Worm (Caenorhabditis elegans): Measurements from ENCODE around the gene C55C3.6.

The C55C3.6 gene

DNA sequence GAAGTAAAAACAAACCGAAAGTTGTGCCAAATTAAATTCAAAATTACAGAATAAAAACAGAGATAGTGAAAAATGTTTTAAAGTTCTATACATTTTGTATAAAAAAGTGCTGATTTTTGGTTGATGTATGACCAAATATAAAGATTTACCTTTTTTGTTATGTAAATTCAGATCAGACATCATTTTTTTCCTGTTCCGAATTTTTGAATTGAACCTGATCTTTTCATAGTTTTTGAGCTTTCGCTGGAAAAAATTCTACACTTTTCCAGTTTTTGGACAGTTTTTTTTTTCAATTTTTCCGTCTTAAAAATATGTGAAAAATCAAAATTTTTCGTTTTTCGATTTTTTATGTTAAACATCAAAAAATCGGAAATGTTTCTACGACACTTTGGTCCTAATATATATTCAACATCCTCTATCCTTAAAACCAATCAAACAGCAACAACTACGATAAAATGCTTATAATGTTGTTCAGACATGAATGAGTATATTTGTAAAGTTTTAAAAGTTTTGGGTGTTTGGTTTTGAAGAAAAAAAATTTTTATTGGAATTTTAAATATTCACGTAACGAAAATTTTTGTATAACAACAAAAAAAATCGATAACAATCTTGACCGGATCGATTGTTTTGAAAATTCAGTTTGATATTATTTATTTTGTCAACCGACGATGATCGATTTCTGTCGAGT is at the start of gene C55C3.6, which contains the start of gene C55C3.7:
TSS of gene C55C3.6 (plus strand) at position 638 of the 688 bp plus-strand sequence.
TSS of gene C55C3.7 (minus strand) at position 101 of the 688 bp plus-strand sequence.
- no peak for TF ChIP-seq him-1 (tag; optimal IDR thresholded peaks at IDR 0.05)
- no peak for TF ChIP-seq W03F9.2 (tag; optimal IDR thresholded peaks at IDR 0.05)
- no peak for TF ChIP-seq dao-5 (tag; optimal IDR thresholded peaks at IDR 0.05)

DNA sequence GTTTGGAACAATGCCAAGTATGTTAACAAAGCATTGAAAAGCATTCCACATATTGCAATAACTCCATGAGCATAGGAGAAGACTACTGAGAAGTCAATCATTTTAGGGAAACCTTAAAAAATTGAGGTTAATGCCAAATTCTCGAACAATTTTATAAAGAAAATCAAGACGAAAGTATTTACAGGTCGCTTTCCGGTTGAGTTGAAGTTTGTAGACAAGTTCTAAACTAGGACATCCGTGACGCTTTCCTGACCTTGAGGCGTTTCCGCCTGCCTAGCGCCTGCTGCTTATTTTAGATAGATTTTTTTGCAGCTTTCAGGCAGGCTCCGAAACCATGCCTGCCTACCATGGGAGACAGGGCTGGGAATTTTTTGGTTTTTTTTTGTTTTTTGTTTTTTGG is 47.4 kb upstream of the C55C3.6 start, which contains the start of gene srd-13:
TSS of gene srd-13 (minus strand) at position 101 of the 400 bp plus-strand sequence.
- TF ChIP-seq W03F9.2 (tag; optimal IDR thresholded peaks at IDR 0.05) (no peak), dao-5 (tag; optimal IDR thresholded peaks at IDR 0.05) (no peak), him-1 (tag; optimal IDR thresholded peaks at IDR 0.05) (no peak)

DNA sequence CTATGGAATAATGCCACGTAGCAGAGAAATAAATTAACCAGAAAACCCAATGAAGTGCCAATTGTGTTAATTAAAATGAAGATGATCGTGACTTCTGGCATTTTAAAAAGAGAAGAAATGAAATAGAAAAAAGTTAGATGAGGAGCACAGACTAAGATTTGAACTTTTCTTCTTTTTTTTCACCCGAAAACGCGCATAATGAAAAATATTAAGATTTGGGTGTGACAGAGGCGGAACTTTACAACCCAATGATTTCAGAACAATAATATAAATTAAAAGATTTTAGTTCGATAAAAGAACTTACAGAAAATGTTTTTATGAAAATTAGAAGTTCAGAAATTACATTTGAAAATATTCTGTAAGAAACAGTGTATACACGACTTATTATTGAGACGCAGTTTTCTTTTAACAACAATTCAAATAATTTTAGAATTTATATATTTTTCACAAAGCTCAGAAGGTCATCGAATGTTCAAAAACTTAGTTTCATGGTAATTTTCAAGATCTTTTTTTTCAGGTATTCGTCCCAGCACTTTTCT is 37.4 kb upstream of the C55C3.6 start, which contains the start of the genes srd-8 and B0547.2:
TSS of gene srd-8 (minus strand) at position 101 of the 539 bp plus-strand sequence.
TSS of gene B0547.2 (plus strand) at position 489 of the 539 bp plus-strand sequence.
- no peak for TF ChIP-seq W03F9.2 (tag; optimal IDR thresholded peaks at IDR 0.05)
- TF ChIP-seq him-1 (tag; optimal IDR thresholded peaks at IDR 0.05): no peak
- TF ChIP-seq dao-5 (tag; optimal IDR thresholded peaks at IDR 0.05): no peak

DNA sequence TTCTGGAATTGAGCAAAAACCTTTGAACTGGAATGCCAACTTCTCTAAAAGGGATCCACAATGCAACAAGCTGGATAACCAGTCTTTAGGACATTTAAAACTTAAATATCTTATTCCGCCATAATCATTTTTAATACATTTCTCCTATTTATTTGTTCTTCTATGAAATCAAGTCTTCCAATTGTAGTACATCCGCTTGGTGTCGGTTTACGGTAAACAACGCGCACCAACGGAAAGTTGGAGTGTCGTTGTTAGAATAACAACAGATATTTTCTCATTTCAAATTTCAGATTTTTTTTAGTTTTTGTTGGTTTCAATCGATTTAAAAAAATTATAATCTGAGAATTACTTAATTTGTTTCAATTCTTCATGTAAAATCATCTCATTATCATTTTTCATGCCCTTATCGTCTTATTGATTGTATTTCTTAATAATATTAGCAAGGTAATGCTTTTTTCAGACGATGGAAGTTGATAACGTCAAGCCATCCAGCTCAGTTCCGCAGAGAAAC is 33.9 kb upstream of the C55C3.6 start, which contains the start of gene csn-5:
TSS of gene csn-5 (plus strand) at position 461 of the 511 bp plus-strand sequence.
- TF ChIP-seq him-1 (tag; optimal IDR thresholded peaks at IDR 0.05): no peak
- TF ChIP-seq W03F9.2 (tag; optimal IDR thresholded peaks at IDR 0.05): no peak
- no peak for TF ChIP-seq dao-5 (tag; optimal IDR thresholded peaks at IDR 0.05)

DNA sequence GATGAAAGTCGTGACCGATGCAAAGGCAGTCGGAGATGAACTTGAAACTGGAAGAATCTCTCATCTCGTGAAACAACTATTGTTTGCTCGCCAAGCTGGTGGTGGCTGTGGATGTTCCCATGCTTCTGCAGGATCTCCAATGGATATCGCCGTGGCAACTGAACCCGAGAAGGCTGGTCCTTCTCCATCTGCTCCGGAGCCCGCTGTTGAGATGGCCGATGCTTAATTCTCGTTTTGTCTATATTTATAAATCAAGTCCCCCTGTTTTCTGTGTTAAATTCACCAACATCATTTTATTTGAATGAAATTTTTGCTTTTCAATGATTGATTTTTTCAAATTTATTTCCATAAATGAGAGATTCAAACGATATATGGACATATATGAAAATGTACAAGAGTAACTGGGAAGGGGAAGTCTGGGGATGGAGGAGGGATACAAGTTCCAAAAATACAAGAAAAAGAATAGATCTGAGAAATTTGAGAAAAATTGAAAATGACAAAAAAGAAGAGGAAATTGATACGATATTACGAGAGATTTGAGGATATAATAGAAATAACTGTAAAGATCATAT is 32.1 kb upstream of the C55C3.6 start:
- no peak for TF ChIP-seq him-1 (tag; optimal IDR thresholded peaks at IDR 0.05)
- no peak for TF ChIP-seq W03F9.2 (tag; optimal IDR thresholded peaks at IDR 0.05)
- TF ChIP-seq dao-5 (tag; optimal IDR thresholded peaks at IDR 0.05): no peak

DNA sequence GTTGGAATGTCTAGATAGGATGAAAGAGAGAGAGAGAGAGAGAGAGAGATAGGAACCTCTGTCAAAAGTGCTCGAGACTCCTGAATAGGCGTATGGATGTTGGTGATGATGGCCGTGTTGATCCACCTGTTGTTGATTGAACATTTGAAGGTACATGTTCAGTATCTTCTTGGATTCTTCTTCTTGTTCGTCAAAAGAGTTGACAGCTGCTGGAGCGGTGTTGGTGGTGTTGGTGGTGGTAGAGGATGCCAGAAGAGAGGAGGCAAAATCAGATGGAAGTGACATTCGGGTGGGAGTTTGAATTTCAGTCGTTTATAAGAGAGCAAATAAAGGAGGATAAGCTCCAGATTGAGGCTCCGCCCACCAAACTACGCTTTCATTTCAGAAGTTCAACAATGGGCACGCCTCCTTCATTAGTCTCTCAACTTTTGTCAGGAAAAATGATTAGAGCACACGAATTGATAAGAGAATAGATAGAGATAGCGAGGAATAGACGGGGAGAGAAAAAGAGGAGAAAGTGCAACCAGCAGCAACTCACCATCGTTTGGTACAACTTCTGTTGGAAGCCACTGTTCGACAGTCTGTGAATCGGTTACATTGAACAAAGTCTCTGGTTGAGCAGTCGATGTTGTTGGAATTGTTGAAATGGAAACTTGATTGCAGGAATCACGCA is 30.0 kb upstream of the C55C3.6 start:
- TF ChIP-seq dao-5 (tag; optimal IDR thresholded peaks at IDR 0.05) (no peak), him-1 (tag; optimal IDR thresholded peaks at IDR 0.05) (no peak), W03F9.2 (tag; optimal IDR thresholded peaks at IDR 0.05) (no peak)

DNA sequence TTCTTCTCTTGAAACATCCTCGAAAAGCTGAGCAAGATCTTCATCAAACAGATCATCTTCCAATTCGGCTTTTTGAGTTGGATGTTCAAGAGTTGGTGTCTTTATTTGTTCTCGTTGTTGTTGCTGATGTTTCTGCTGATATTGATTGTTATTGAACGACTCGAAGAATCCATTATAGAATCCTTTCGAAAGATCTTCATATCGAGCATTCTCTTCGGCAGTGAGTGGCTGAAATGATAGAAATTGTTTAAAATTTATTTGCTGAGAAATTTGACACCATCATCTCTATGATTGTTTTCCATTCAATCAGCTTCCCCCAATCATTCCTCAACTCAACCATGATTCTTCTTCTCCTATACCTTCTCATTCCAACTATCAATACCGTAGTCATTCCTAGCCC is 29.3 kb upstream of the C55C3.6 start, which contains the start of gene clec-178:
TSS of gene clec-178 (plus strand) at position 301 of the 400 bp plus-strand sequence.
- TF ChIP-seq dao-5 (tag; optimal IDR thresholded peaks at IDR 0.05) (no peak), him-1 (tag; optimal IDR thresholded peaks at IDR 0.05) (no peak), W03F9.2 (tag; optimal IDR thresholded peaks at IDR 0.05) (no peak)

DNA sequence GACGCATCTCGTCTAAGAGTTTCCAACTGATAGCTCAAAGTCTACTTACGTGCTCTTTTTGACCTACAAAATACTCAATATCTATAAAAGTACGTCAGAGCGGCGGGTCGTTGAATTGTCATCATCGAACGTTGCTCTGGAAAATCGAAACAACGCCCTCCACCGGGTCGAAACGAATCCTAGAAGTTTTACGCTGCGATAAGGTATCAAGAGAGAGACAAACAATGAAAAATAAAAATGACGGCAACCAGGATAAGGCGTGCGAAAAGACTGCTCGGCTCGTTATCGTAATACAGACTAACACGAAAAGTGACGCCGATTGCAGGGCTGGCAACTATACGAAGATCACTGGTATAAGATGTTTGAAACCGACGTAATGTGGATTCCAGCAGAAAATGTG is 28.8 kb upstream of the C55C3.6 start:
- TF ChIP-seq him-1 (tag; optimal IDR thresholded peaks at IDR 0.05): no peak
- TF ChIP-seq W03F9.2 (tag; optimal IDR thresholded peaks at IDR 0.05): no peak
- no peak for TF ChIP-seq dao-5 (tag; optimal IDR thresholded peaks at IDR 0.05)

DNA sequence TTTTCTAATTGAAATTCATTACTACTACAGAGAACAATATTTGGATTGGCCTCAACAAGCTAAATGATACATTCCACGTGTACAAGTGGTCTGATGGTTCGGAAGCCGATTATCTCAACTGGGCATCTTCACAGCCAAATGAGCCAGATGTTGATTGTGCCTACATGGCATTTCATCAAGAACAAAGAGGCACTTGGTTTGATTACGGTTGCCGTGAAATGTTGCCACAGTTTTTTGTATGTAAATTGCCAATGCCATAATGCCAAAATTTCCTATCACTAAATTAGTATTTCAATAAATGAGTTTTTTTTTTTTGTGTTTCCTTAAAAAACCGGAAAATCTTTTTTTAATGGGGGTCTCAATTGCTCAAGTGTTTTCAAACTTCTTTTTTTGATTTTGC is 28.3 kb upstream of the C55C3.6 start:
- TF ChIP-seq him-1 (tag; optimal IDR thresholded peaks at IDR 0.05) (no peak), W03F9.2 (tag; optimal IDR thresholded peaks at IDR 0.05) (no peak), dao-5 (tag; optimal IDR thresholded peaks at IDR 0.05) (no peak)

DNA sequence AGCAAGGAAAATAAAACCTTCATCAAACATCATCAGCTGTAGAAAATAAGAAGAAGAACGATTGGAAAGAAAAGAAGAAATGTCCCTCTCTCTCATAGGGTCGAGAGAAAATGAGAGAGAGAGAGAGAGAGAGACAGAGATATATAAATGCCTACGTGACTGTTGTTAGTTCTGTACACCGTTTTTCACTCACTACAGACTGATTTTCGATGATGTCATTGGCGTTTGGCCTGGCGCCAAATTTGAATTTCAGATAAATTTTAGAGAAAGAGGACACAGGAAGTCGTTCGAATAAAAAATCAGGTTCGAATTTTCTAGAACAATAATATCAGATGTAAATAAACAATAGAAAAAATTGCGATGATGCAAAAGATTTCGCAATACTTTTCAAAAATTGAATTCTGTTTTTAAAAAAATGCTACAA is 27.0 kb upstream of the C55C3.6 start:
- TF ChIP-seq W03F9.2 (tag; optimal IDR thresholded peaks at IDR 0.05) (no peak), dao-5 (tag; optimal IDR thresholded peaks at IDR 0.05) (no peak), him-1 (tag; optimal IDR thresholded peaks at IDR 0.05) (no peak)

DNA sequence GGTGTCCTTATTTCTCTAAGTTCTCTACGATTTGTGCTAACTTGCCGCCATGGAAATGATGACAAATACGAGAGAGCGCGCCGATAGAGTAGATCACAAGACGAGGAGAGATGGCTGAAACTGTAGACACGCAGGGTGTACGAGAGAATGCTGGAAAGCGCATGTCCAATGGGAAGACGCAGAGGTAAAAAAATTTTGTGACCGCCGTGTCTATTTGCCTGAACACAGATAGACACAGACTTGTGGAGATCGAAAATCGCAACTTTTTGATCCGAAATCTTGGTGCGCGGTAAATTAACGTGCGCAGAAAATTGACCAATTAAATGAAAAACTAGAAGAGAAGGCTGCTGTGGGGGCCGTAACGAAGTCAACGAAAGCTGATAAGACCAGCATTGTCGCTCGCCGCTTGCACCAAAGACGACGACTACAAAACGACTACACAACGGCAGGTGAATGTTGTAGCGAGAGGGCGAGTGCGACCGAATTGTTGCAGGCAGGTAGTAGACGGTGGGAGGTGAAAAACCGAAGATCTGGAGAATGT is 25.8 kb upstream of the C55C3.6 start:
- TF ChIP-seq W03F9.2 (tag; optimal IDR thresholded peaks at IDR 0.05): no peak
- no peak for TF ChIP-seq dao-5 (tag; optimal IDR thresholded peaks at IDR 0.05)
- TF ChIP-seq him-1 (tag; optimal IDR thresholded peaks at IDR 0.05): no peak

DNA sequence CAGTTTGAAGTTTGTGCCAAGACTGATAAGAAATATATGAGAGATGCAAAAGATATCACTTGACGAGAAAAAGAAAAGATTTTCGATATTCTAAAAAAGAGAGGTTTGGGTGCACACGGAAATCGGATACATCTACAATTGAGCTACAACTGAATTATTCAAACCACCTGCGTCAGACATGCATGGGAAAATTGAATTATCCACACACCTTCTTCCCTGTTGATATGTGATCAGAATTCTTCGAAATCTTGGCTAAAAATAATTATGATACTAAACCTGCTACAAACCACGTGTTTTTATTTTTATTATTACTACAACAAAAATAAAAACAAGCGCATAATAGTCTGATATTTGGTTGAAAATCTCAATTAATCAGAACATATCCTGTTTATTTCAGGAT is 24.8 kb upstream of the C55C3.6 start:
- no peak for TF ChIP-seq W03F9.2 (tag; optimal IDR thresholded peaks at IDR 0.05)
- no peak for TF ChIP-seq him-1 (tag; optimal IDR thresholded peaks at IDR 0.05)
- TF ChIP-seq dao-5 (tag; optimal IDR thresholded peaks at IDR 0.05): no peak

DNA sequence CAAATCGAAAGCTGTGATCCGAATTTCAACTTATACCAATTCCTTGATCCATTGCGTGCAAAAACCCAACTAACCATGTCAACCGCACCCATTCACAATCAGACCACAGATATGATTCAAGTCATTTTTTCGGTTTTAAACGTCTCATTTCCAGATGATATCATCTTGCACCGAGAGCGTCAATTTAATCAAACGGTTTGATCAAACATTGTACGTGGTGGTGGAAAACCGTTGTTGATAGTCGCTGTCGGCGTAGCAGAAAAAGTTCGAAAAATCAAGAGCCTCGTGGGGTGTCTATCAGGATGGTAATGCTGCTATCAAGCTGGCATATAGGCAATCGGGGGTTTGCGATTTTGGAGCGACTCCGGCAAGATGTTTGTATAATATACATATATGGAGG is 24.1 kb upstream of the C55C3.6 start:
- TF ChIP-seq dao-5 (tag; optimal IDR thresholded peaks at IDR 0.05) (no peak), him-1 (tag; optimal IDR thresholded peaks at IDR 0.05) (no peak), W03F9.2 (tag; optimal IDR thresholded peaks at IDR 0.05) (no peak)
